Worm (Caenorhabditis elegans): ENCODE results near the gene sri-7.

ce11 chrV:15352376-15352775 is 47.8 kb upstream of the sri-7 start, which contains the start of gene srx-58:
- no peak for TF ChIP-seq dao-5 (tag; optimal IDR thresholded peaks at IDR 0.05)
- no peak for TF ChIP-seq him-1 (tag; optimal IDR thresholded peaks at IDR 0.05)

Measured in whole organism, L4/young adult.